Fruit fly (Drosophila melanogaster) whole organism, pupa: ENCODE data around the gene Cpr67Fa1.

ENCODE experiments used
- CG10348 ChIP-seq: fragments of 200-800 bp; sonication (Bioruptor generic); IDR thresholded peaks from 2 replicates; pipeline ENCODE4 v1.3.6; 2022; ENCODE audit warnings: missing biosample characterization, missing genetic modification characterization
- CG12605 ChIP-seq: fragments of 200-800 bp; sonication (Bioruptor generic); IDR thresholded peaks from 2 replicates; pipeline ENCODE4 v1.3.6; 2022; ENCODE audit warnings: missing biosample characterization, missing genetic modification characterization
- CG17806 ChIP-seq: fragments of 200-800 bp; sonication (Bioruptor generic); optimal IDR thresholded peaks from 2 replicates; lab custom pipeline; 2018; ENCODE audit warnings: missing biosample characterization, mild to moderate bottlenecking, missing genetic modification characterization, moderate library complexity
- CG32121 ChIP-seq: fragments of 200-800 bp; sonication (Bioruptor generic); IDR thresholded peaks from 2 replicates; pipeline ENCODE4 v1.3.6; 2022; ENCODE audit warnings: missing biosample characterization, missing genetic modification characterization
- CG8159 ChIP-seq: fragments of 200-800 bp; sonication (Bioruptor generic); optimal IDR thresholded peaks from 3 replicates; lab custom pipeline; 2018; ENCODE audit warnings: missing biosample characterization, mild to moderate bottlenecking, missing genetic modification characterization, moderate library complexity
- CG8301 ChIP-seq: fragments of 200-800 bp; sonication (Bioruptor generic); optimal IDR thresholded peaks from 2 replicates; lab custom pipeline; 2018; ENCODE audit warnings: missing biosample characterization, mild to moderate bottlenecking, missing genetic modification characterization
- CG9948 ChIP-seq: fragments of 200-800 bp; sonication (Bioruptor generic); optimal IDR thresholded peaks from 2 replicates; lab custom pipeline; 2018; ENCODE audit warnings: missing biosample characterization, mild to moderate bottlenecking, missing genetic modification characterization, moderate library complexity
- EcR ChIP-seq: fragments of 200-800 bp; sonication (Bioruptor generic); optimal IDR thresholded peaks from 3 replicates; lab custom pipeline; 2019; ENCODE audit warnings: missing biosample characterization, missing genetic modification characterization, mild to moderate bottlenecking, moderate library complexity, missing genetic modification reagents
- rn ChIP-seq: fragments of 200-800 bp; sonication (Bioruptor generic); IDR thresholded peaks from 2 replicates; pipeline ENCODE4 v1.3.6; 2022; ENCODE audit warnings: missing biosample characterization, missing genetic modification characterization

dm6 chr3L:10922973-10923372 is 33.2 kb downstream of the Cpr67Fa1 start:
- peak; percentile 86 for TF ChIP-seq CG9948
- no peak for TF ChIP-seq CG12605 (GFP tag; lab: Robert Waterston, UW)
- no peak for TF ChIP-seq CG10348
- TF ChIP-seq rn, result no peak
- peak; percentile 85 for TF ChIP-seq CG8159 (tag; lab: Kevin White, UChicago)
- peak; percentile 78 for TF ChIP-seq CG17806
- TF ChIP-seq EcR (GFP tag; lab: Kevin White, UChicago), result peak; percentile 19
- peak; percentile 66 for TF ChIP-seq CG8301 (tag; lab: Kevin White, UChicago)
- TF ChIP-seq CG32121 (GFP tag; lab: Robert Waterston, UW), result no peak
